Fruit fly (Drosophila melanogaster) whole organism, embryonic: ENCODE measurements around the gene CG8301.

ENCODE experiments used
- Awh ChIP-seq: fragments of 200-800 bp; sonication (Bioruptor generic); IDR thresholded peaks from 2 replicates; pipeline ENCODE4, ENCODE4 v1.3.6; 2022; ENCODE audit warnings: missing biosample characterization, missing genetic modification characterization
- CG10274 ChIP-seq: fragments of 200-800 bp; sonication (Bioruptor generic); optimal IDR thresholded peaks from 3 replicates; lab custom pipeline; 2017; ENCODE audit warnings: missing biosample characterization, mild to moderate bottlenecking, missing genetic modification characterization
- CG11093 ChIP-seq: fragments of 200-800 bp; sonication (Bioruptor generic); IDR thresholded peaks from 3 replicates; pipeline ENCODE4 v1.3.6; 2022; ENCODE audit warnings: missing biosample characterization, missing genetic modification characterization
- CG15011 ChIP-seq: fragments of 200-800 bp; sonication (Bioruptor generic); optimal IDR thresholded peaks from 3 replicates; lab custom pipeline; 2018; ENCODE audit warnings: missing biosample characterization, mild to moderate bottlenecking, missing genetic modification characterization
- CG16813 ChIP-seq: fragments of 200-800 bp; sonication (Bioruptor generic); IDR thresholded peaks from 3 replicates; pipeline ENCODE4 v1.3.6; 2022; ENCODE audit warnings: missing biosample characterization, missing genetic modification characterization; ENCODE audit not compliant: partially characterized antibody
- CG16815 ChIP-seq: fragments of 200-800 bp; sonication (Bioruptor generic); optimal IDR thresholded peaks from 3 replicates; lab custom pipeline; 2017; ENCODE audit warnings: missing biosample characterization, mild to moderate bottlenecking, missing genetic modification characterization
- CG17361 ChIP-seq: fragments of 200-800 bp; sonication (Bioruptor generic); IDR thresholded peaks from 3 replicates; pipeline ENCODE4 v1.3.6; 2022; ENCODE audit warnings: missing biosample characterization, missing genetic modification characterization
- CG17912 ChIP-seq: fragments of 200-800 bp; sonication (Bioruptor generic); optimal IDR thresholded peaks from 2 replicates; lab custom pipeline; 2018; ENCODE audit warnings: missing biosample characterization, mild to moderate bottlenecking, missing genetic modification characterization
- CG2199 ChIP-seq: fragments of 200-800 bp; sonication (Bioruptor generic); IDR thresholded peaks from 3 replicates; pipeline ENCODE4 v1.3.6; 2022; ENCODE audit warnings: missing biosample characterization, missing genetic modification characterization
- CG31224 ChIP-seq: fragments of 200-800 bp; sonication (Bioruptor generic); IDR thresholded peaks from 2 replicates; pipeline ENCODE4 v1.3.6; 2022; ENCODE audit warnings: missing biosample characterization, missing genetic modification characterization
- CG32772 ChIP-seq: fragments of 200-800 bp; sonication (Bioruptor generic); IDR thresholded peaks from 2 replicates; pipeline ENCODE4 v1.3.6; 2022; ENCODE audit warnings: missing biosample characterization, missing genetic modification characterization
- CG4360 ChIP-seq: fragments of 200-800 bp; sonication (Bioruptor generic); IDR thresholded peaks from 2 replicates; pipeline ENCODE4 v1.3.6; 2022; ENCODE audit warnings: missing biosample characterization, missing genetic modification characterization
- CG43689 ChIP-seq: fragments of 200-800 bp; sonication (Bioruptor generic); IDR thresholded peaks from 2 replicates; pipeline ENCODE4 v1.3.6; 2022; ENCODE audit warnings: missing biosample characterization, missing genetic modification characterization
- CG7357 ChIP-seq: fragments of 200-800 bp; sonication (Bioruptor generic); IDR thresholded peaks from 3 replicates; pipeline ENCODE4 v1.3.6; 2022; ENCODE audit warnings: missing biosample characterization, missing genetic modification characterization
- CG7372 ChIP-seq: fragments of 200-800 bp; sonication (Bioruptor generic); IDR thresholded peaks from 2 replicates; pipeline ENCODE4 v1.3.6; 2022; ENCODE audit warnings: missing biosample characterization, missing genetic modification characterization
- CG7745 ChIP-seq: fragments of 200-800 bp; sonication (Bioruptor generic); optimal IDR thresholded peaks from 2 replicates; lab custom pipeline; 2018; ENCODE audit warnings: missing biosample characterization, mild to moderate bottlenecking, missing genetic modification characterization, moderate library complexity
- CG8478 ChIP-seq: fragments of >200 bp; optimal IDR thresholded peaks from 2 replicates; lab custom pipeline; 2018
- Doc3 ChIP-seq: fragments of 200-800 bp; sonication (Bioruptor generic); IDR thresholded peaks from 3 replicates; pipeline ENCODE4 v1.3.6; 2022; ENCODE audit warnings: missing biosample characterization, missing genetic modification characterization; ENCODE audit not compliant: partially characterized antibody
- E2f2 ChIP-seq: fragments of 200-800 bp; sonication (Bioruptor generic); IDR thresholded peaks from 2 replicates; pipeline ENCODE4 v1.3.6; 2022; ENCODE audit warnings: missing biosample characterization, missing genetic modification characterization
- ERR ChIP-seq: fragments of 200-800 bp; sonication (Bioruptor generic); optimal IDR thresholded peaks from 2 replicates; lab custom pipeline; 2016; ENCODE audit warnings: missing biosample characterization, missing genetic modification characterization
- Gsc ChIP-seq: fragments of 200-800 bp; sonication (Bioruptor generic); IDR thresholded peaks from 2 replicates; pipeline ENCODE4 v1.3.6; 2022; ENCODE audit warnings: missing biosample characterization, missing genetic modification characterization
- HmgZ ChIP-seq: fragments of 200-800 bp; sonication (Bioruptor generic); optimal IDR thresholded peaks from 2 replicates; lab custom pipeline; 2018; ENCODE audit warnings: missing biosample characterization, mild to moderate bottlenecking, missing genetic modification characterization
- NC2α ChIP-seq: fragments of 200-800 bp; sonication (Bioruptor generic); optimal IDR thresholded peaks from 2 replicates; lab custom pipeline; 2016; ENCODE audit warnings: missing biosample characterization, missing genetic modification characterization
- Nf-YB ChIP-seq: fragments of 200-800 bp; sonication (Bioruptor generic); optimal IDR thresholded peaks from 3 replicates; lab custom pipeline; 2019; ENCODE audit warnings: missing biosample characterization, mild to moderate bottlenecking, missing genetic modification characterization, moderate library complexity
- Opbp ChIP-seq: fragments of 200-800 bp; sonication (Bioruptor generic); IDR thresholded peaks from 3 replicates; pipeline ENCODE4 v1.3.6; 2022; ENCODE audit warnings: missing biosample characterization, missing genetic modification characterization; ENCODE audit not compliant: partially characterized antibody
- Pdp1 ChIP-seq, 2 experiments: fragments of 200-800 bp; sonication (Bioruptor generic); optimal IDR thresholded peaks; 3 replicates each; lab custom pipeline; 2016; ENCODE audit warnings: missing biosample characterization in 2 of 2, missing genetic modification characterization in 2 of 2, mild to moderate bottlenecking in 1 of 2, moderate library complexity in 1 of 2
- Poxn ChIP-seq: fragments of 200-800 bp; sonication (Bioruptor generic); IDR thresholded peaks from 2 replicates; pipeline ENCODE4 v1.3.6; 2022; ENCODE audit warnings: missing biosample characterization, missing genetic modification characterization
- Scr ChIP-seq: fragments of 200-800 bp; sonication (Bioruptor generic); IDR thresholded peaks from 2 replicates; pipeline ENCODE4 v1.3.6; 2022; ENCODE audit warnings: missing biosample characterization, missing genetic modification characterization; ENCODE audit not compliant: partially characterized antibody
- bbx ChIP-seq: fragments of 200-800 bp; sonication (Bioruptor generic); IDR thresholded peaks from 2 replicates; pipeline ENCODE4 v1.3.6; 2022; ENCODE audit warnings: missing biosample characterization, missing genetic modification characterization; ENCODE audit not compliant: partially characterized antibody
- cg ChIP-seq: fragments of 200-800 bp; sonication (Bioruptor generic); optimal IDR thresholded peaks from 3 replicates; lab custom pipeline; 2019; ENCODE audit warnings: missing biosample characterization, mild to moderate bottlenecking, missing genetic modification characterization, moderate library complexity
- crol ChIP-seq: fragments of 200-800 bp; sonication (Bioruptor generic); IDR thresholded peaks from 2 replicates; pipeline ENCODE4 v1.3.6; 2022; ENCODE audit warnings: missing biosample characterization, missing genetic modification characterization
- dmrt11E ChIP-seq: fragments of 200-800 bp; sonication (Bioruptor generic); optimal IDR thresholded peaks from 3 replicates; lab custom pipeline; 2018; ENCODE audit warnings: missing biosample characterization, mild to moderate bottlenecking, missing genetic modification characterization, moderate library complexity
- emc ChIP-seq: fragments of 200-800 bp; sonication (Bioruptor generic); optimal IDR thresholded peaks from 2 replicates; lab custom pipeline; 2016; ENCODE audit warnings: missing biosample characterization, missing genetic modification characterization
- ewg ChIP-seq: fragments of 200-800 bp; sonication (Bioruptor generic); optimal IDR thresholded peaks from 3 replicates; lab custom pipeline; 2017; ENCODE audit warnings: mild to moderate bottlenecking, missing biosample characterization, missing genetic modification reagents, missing genetic modification characterization
- fd3F ChIP-seq: fragments of 200-800 bp; sonication (Bioruptor generic); optimal IDR thresholded peaks from 2 replicates; lab custom pipeline; 2018; ENCODE audit warnings: missing biosample characterization, mild to moderate bottlenecking, missing genetic modification characterization, moderate library complexity
- gcm ChIP-seq: fragments of 200-800 bp; sonication (Bioruptor generic); optimal IDR thresholded peaks from 2 replicates; lab custom pipeline; 2019; ENCODE audit warnings: missing biosample characterization, mild to moderate bottlenecking, missing genetic modification characterization, moderate library complexity
- gem ChIP-seq: fragments of 200-800 bp; sonication (Bioruptor generic); optimal IDR thresholded peaks from 2 replicates; lab custom pipeline; 2019; ENCODE audit warnings: missing biosample characterization, mild to moderate bottlenecking, missing genetic modification characterization, moderate library complexity
- grau ChIP-seq: fragments of 200-800 bp; optimal IDR thresholded peaks from 3 replicates; lab custom pipeline; 2019; ENCODE audit warnings: missing biosample characterization, mild to moderate bottlenecking, missing genetic modification characterization, moderate library complexity
- luna ChIP-seq: fragments of 200-800 bp; sonication (Bioruptor generic); optimal IDR thresholded peaks from 2 replicates; lab custom pipeline; 2016; ENCODE audit warnings: missing biosample characterization, missing genetic modification characterization
- peb ChIP-seq: fragments of 200-800 bp; sonication (Bioruptor generic); IDR thresholded peaks from 2 replicates; pipeline ENCODE4 v1.3.6; 2022; ENCODE audit warnings: missing biosample characterization, missing genetic modification characterization
- sens-2 ChIP-seq: fragments of 200-800 bp; sonication (Bioruptor generic); IDR thresholded peaks from 2 replicates; pipeline ENCODE4 v1.3.6; 2022; ENCODE audit warnings: missing biosample characterization, missing genetic modification characterization
- tin ChIP-seq: fragments of 200-800 bp; sonication (Bioruptor generic); optimal IDR thresholded peaks from 3 replicates; lab custom pipeline; 2016; ENCODE audit warnings: missing biosample characterization, missing genetic modification characterization
- tio ChIP-seq: fragments of 200-800 bp; sonication (Bioruptor generic); optimal IDR thresholded peaks from 2 replicates; lab custom pipeline; 2017; ENCODE audit warnings: missing biosample characterization, missing genetic modification characterization, inconsistent platforms
- tup ChIP-seq: fragments of 200-800 bp; sonication (Bioruptor generic); optimal IDR thresholded peaks from 2 replicates; lab custom pipeline; 2016; ENCODE audit warnings: missing biosample characterization, mild to moderate bottlenecking, missing genetic modification characterization, moderate library complexity
- twi ChIP-seq: fragments of 200-800 bp; optimal IDR thresholded peaks from 2 replicates; lab custom pipeline; 2019; ENCODE audit warnings: missing biosample characterization, mild to moderate bottlenecking, missing genetic modification characterization, moderate library complexity
- tx ChIP-seq: fragments of 200-800 bp; sonication (Bioruptor generic); optimal IDR thresholded peaks from 2 replicates; lab custom pipeline; 2016; ENCODE audit warnings: missing biosample characterization, missing genetic modification characterization
- usp ChIP-seq: fragments of >200 bp; optimal IDR thresholded peaks from 2 replicates; lab custom pipeline; 2017; ENCODE audit warnings: missing biosample characterization, missing genetic modification characterization
- zfh2 ChIP-seq: fragments of 200-800 bp; sonication (Bioruptor generic); optimal IDR thresholded peaks from 2 replicates; lab custom pipeline; 2016; ENCODE audit warnings: missing biosample characterization, missing genetic modification characterization

The CG8301 gene

dm6 chr3R:9533181-9534124 lies 47.7 kb upstream of the CG8301 start (continued):
- TF ChIP-seq CG4360 (GFP tag; lab: Robert Waterston, UW) (0 out of 2 replicates have a peak, but pooled peaks have one; percentile 41), fd3F (GFP tag; lab: Kevin White, UChicago) (peak; percentile 94), ewg (peak; percentile 91), CG17361 (GFP tag; lab: Robert Waterston, UW) (peak; percentile 99), peb (GFP tag; lab: Robert Waterston, UW) (peak; percentile 47; the same call in 1 of the 2 replicates), CG17912 (GFP tag; lab: Kevin White, UChicago) (peak; percentile 75), zfh2 (peak; percentile 95), CG2199 (GFP tag; lab: Robert Waterston, UW) (no peak; the same call in 2 of the 3 replicates), sens-2 (peak; percentile 33; the same call in 1 of the 2 replicates), CG8478 (lab: Kevin White, UChicago) (no peak), cg (GFP tag; lab: Kevin White, UChicago) (no peak), tio (GFP tag; lab: Kevin White, UChicago) (peak; percentile 97), CG16813 (GFP tag; lab: Robert Waterston, UW) (no peak), E2f2 (GFP tag; lab: Robert Waterston, UW) (peak; percentile 73), CG11093 (GFP tag; lab: Robert Waterston, UW) (peak; percentile 87), ERR (GFP tag; lab: Kevin White, UChicago) (peak; percentile 86), CG43689 (peak; percentile 61), grau (peak; percentile 95), Awh (GFP tag; lab: Robert Waterston, UW) (peak; percentile 66; the same call in 1 of the 2 replicates), CG15011 (GFP tag; lab: Kevin White, UChicago) (peak; percentile 98), CG7357 (peak; percentile 85), gem (tag; lab: Kevin White, UChicago) (peak; percentile 98), Nf-YB (GFP tag; lab: Kevin White, UChicago) (peak; percentile 86), bbx (no peak; the same call in 1 of the 2 replicates), tup (GFP tag; lab: Kevin White, UChicago) (peak; percentile 65), NC2α (GFP tag; lab: Kevin White, UChicago) (peak; percentile 75), luna (GFP tag; lab: Kevin White, UChicago) (peak; percentile 44), gcm (peak; percentile 95), dmrt11E (peak; percentile 85), tx (GFP tag; lab: Kevin White, UChicago) (peak; percentile 93), twi (tag; lab: Kevin White, UChicago) (peak; percentile 87), Opbp (GFP tag; lab: Robert Waterston, UW) (no peak), CG7745 (tag; lab: Kevin White, UChicago) (no peak), tin (GFP tag; lab: Kevin White, UChicago) (peak; percentile 94), Gsc (GFP tag; lab: Robert Waterston, UW) (peak; percentile 78), CG31224 (GFP tag; lab: Robert Waterston, UW) (peak; percentile 81; the same call in 1 of the 2 replicates), emc (GFP tag; lab: Kevin White, UChicago) (peak; percentile 87), Pdp1 (GFP tag; optimal IDR thresholded peaks at IDR 0.05; lab: Kevin White, UChicago) (peak; percentile 84 to 96), usp (GFP tag; lab: Kevin White, UChicago) (no peak), crol (GFP tag; lab: Robert Waterston, UW) (no peak), Doc3 (GFP tag; lab: Robert Waterston, UW) (0 out of 3 replicates have a peak, but pooled peaks have one; percentile 19), CG7372 (peak; percentile 92), CG16815 (peak; percentile 96), CG10274 (GFP tag; lab: Kevin White, UChicago) (peak; percentile 94), CG32772 (GFP tag; lab: Robert Waterston, UW) (peak; percentile 85), Poxn (GFP tag; lab: Robert Waterston, UW) (peak; percentile 75), Scr (GFP tag; lab: Robert Waterston, UW) (0 out of 2 replicates have a peak, but pooled peaks have one; percentile 22), HmgZ (tag; lab: Kevin White, UChicago) (peak; percentile 86)
